Worm (Caenorhabditis elegans): Measurements from ENCODE around the gene odd-1.

The odd-1 gene

ce11 chrIII:7076386-7076785, 31.7 kb upstream of the odd-1 start, which contains the start of gene ZK418.13:
Gene ZK418.13 (minus strand): TSS chrIII:7076486.
- no peak for TF ChIP-seq zag-1 (tag; optimal IDR thresholded peaks at IDR 0.05)

ce11 chrIII:7078737-7079136, 29.4 kb upstream of the odd-1 start, which contains the start of gene ZK418.6:
Gene ZK418.6 (minus strand): TSS chrIII:7078837.
- TF ChIP-seq elt-1 (tag; optimal IDR thresholded peaks at IDR 0.05) (no peak), pqm-1 (tag; optimal IDR thresholded peaks at IDR 0.05) (no peak), ama-1 (optimal IDR thresholded peaks at IDR 0.05) (no peak)

ce11 chrIII:7080689-7081088, 27.4 kb upstream of the odd-1 start, which contains the start of gene ZK418.7:
Gene ZK418.7 (minus strand): TSS chrIII:7080789.
- TF ChIP-seq ztf-11 (tag; optimal IDR thresholded peaks at IDR 0.05), result no peak
- TF ChIP-seq daf-12 (tag; optimal IDR thresholded peaks at IDR 0.05), result no peak
- TF ChIP-seq lin-39 (tag; optimal IDR thresholded peaks at IDR 0.05), result no peak
- TF ChIP-seq ceh-9 (tag; optimal IDR thresholded peaks at IDR 0.05), result no peak
- no peak for TF ChIP-seq nhr-77 (tag; optimal IDR thresholded peaks at IDR 0.05)
- TF ChIP-seq egl-5 (tag; optimal IDR thresholded peaks at IDR 0.05), result no peak
- no peak for TF ChIP-seq mdl-1 (tag; optimal IDR thresholded peaks at IDR 0.05)
- TF ChIP-seq hmg-11 (tag; optimal IDR thresholded peaks at IDR 0.05), result no peak
- no peak for TF ChIP-seq eor-1 (tag; optimal IDR thresholded peaks at IDR 0.05)

- TF ChIP-seq skn-1 (tag; optimal IDR thresholded peaks at IDR 0.05) (no peak), jun-1 (tag; optimal IDR thresholded peaks at IDR 0.05) (peak; percentile 19), pha-4 (tag; optimal IDR thresholded peaks at IDR 0.05) (peak; percentile 72), pqm-1 (tag; optimal IDR thresholded peaks at IDR 0.05) (peak; percentile 60), unc-39 (tag; optimal IDR thresholded peaks at IDR 0.05) (no peak), lin-15B (tag; optimal IDR thresholded peaks at IDR 0.05) (no peak), nhr-28 (tag; optimal IDR thresholded peaks at IDR 0.05) (no peak), elt-2 (tag; optimal IDR thresholded peaks at IDR 0.05) (peak; percentile 69)
Observed at ce11 chrIII:7081488-7081887, 26.6 kb upstream of the odd-1 start.

- no peak for TF ChIP-seq lsy-12 (tag; optimal IDR thresholded peaks at IDR 0.05)
- no peak for TF ChIP-seq nfya-1 (tag; optimal IDR thresholded peaks at IDR 0.05; ENCODE audit: insufficient read depth)
- TF ChIP-seq nhr-11 (tag; optimal IDR thresholded peaks at IDR 0.05), result no peak
- TF ChIP-seq pha-4 (tag; optimal IDR thresholded peaks at IDR 0.05), result peak; percentile 26
Observed at ce11 chrIII:7083106-7083505, 25.0 kb upstream of the odd-1 start.

DNA sequence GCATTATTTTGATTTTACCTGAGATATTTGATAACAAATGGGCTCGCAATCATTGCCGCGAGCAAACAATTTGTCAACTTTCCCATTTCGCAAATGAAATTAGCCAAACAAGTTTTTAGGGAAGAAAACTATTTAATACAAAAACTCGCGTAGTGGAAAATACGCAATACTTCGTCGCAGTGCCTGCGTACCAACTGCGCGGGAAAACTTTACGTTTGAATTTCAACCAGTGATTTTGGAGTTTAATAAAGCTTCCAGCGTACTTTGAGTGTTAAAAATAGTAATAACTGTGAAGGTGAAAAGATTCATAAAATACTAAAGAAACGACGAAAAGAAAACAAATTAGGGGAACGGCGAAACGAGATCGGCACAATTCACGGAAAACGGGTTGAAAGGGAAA, 23.2 kb upstream of the odd-1 start, which contains the start of gene tofu-7:
Gene tofu-7 (minus strand): TSS at position 111 of the 400 bp plus-strand sequence.
- TF ChIP-seq ceh-9 (tag; optimal IDR thresholded peaks at IDR 0.05) (no peak), nhr-237 (tag; optimal IDR thresholded peaks at IDR 0.05) (no peak), nhr-12 (tag; optimal IDR thresholded peaks at IDR 0.05) (no peak), ceh-28 (tag; optimal IDR thresholded peaks at IDR 0.05) (no peak), aly-2 (tag; optimal IDR thresholded peaks at IDR 0.05) (no peak)

ce11 chrIII:7087180-7087579, 20.9 kb upstream of the odd-1 start:
- TF ChIP-seq egl-27 (tag; optimal IDR thresholded peaks at IDR 0.05) (no peak), elt-2 (tag; optimal IDR thresholded peaks at IDR 0.05) (peak; percentile 28)

DNA sequence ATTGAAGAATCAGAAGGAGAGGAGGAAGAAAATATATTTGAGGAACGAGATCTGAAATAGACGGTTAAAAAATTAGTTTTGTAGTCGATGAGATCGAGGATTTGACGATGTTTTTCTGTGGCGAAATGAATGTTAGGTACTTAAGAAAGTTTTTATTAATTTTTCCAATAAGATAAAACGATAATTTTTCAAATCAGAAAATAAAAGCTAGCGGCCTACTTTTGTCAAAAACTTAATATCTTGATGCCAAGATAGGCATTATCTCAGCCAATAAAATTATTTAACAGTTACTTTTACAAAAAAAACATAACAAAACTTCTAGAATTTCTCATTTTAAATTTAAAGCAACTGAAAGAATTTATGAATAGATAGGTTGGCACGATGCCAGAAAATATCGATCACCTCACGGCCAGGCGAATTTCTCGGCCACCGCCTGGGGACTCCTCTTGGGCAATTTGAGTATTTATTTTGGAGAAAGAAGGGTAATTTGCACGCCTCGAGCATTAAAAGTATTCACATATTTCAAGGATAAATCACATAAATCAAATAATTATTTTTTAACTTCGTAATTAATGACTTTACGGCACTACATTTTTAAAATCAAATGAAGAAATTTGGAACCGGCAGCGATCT, 20.3 kb upstream of the odd-1 start, which contains the start of gene fubl-2:
Gene fubl-2 (minus strand): TSS at position 51 of the 633 bp plus-strand sequence.
- TF ChIP-seq aly-2 (tag; optimal IDR thresholded peaks at IDR 0.05), result no peak
- no peak for TF ChIP-seq fos-1 (tag; optimal IDR thresholded peaks at IDR 0.05)
- peak; percentile 58 for TF ChIP-seq snpc-4 (tag; optimal IDR thresholded peaks at IDR 0.05)
- TF ChIP-seq tbx-2 (tag; optimal IDR thresholded peaks at IDR 0.05), result no peak
- no peak for TF ChIP-seq egl-5 (tag; optimal IDR thresholded peaks at IDR 0.05)
- TF ChIP-seq fkh-10 (GFP tag; optimal IDR thresholded peaks at IDR 0.05), result no peak
- no peak for TF ChIP-seq unc-62 (GFP tag; optimal IDR thresholded peaks at IDR 0.05)
- TF ChIP-seq nhr-67 (tag; optimal IDR thresholded peaks at IDR 0.05), result no peak
- TF ChIP-seq lin-39 (tag; optimal IDR thresholded peaks at IDR 0.05), result peak; percentile 72
- no peak for TF ChIP-seq nhr-76 (tag; optimal IDR thresholded peaks at IDR 0.05)
- no peak for TF ChIP-seq jun-1 (tag; optimal IDR thresholded peaks at IDR 0.05)
- peak; percentile 73 for TF ChIP-seq ceh-28 (tag; optimal IDR thresholded peaks at IDR 0.05)
- no peak for TF ChIP-seq ztf-4 (tag; optimal IDR thresholded peaks at IDR 0.05)
- TF ChIP-seq mdl-1 (tag; optimal IDR thresholded peaks at IDR 0.05), result no peak
- TF ChIP-seq ceh-16 (tag; optimal IDR thresholded peaks at IDR 0.05), result no peak
- TF ChIP-seq pha-4 (tag; optimal IDR thresholded peaks at IDR 0.05), result peak; percentile 71
- TF ChIP-seq zag-1 (tag; optimal IDR thresholded peaks at IDR 0.05), result no peak
- TF ChIP-seq R02D3.7 (tag; optimal IDR thresholded peaks at IDR 0.05), result peak; percentile 44
- peak; percentile 41 for TF ChIP-seq nhr-25 (tag; optimal IDR thresholded peaks at IDR 0.05)
- peak; percentile 68 for TF ChIP-seq nfya-1 (tag; optimal IDR thresholded peaks at IDR 0.05; ENCODE audit: insufficient read depth)

Data from whole organism, L3 larva.